Fruit fly (Drosophila melanogaster) whole organism, embryonic: Measurements from ENCODE around the gene Nckx30C.

Experiments
- Bgb ChIP-seq: fragments of 200-800 bp; sonication (Bioruptor generic); IDR thresholded peaks from 2 replicates; pipeline ENCODE4 v1.3.6; 2022; ENCODE audit warnings: missing biosample characterization, missing genetic modification characterization; ENCODE audit not compliant: partially characterized antibody
- CG10366 ChIP-seq: fragments of 200-800 bp; sonication (Bioruptor generic); IDR thresholded peaks from 2 replicates; pipeline ENCODE4 v1.3.6; 2022; ENCODE audit warnings: missing biosample characterization, missing genetic modification characterization
- CG10543 ChIP-seq: fragments of 200-800 bp; sonication (Bioruptor generic); optimal IDR thresholded peaks from 3 replicates; lab custom pipeline; 2017; ENCODE audit warnings: missing biosample characterization, mild to moderate bottlenecking, missing genetic modification characterization, moderate library complexity
- CG11504 ChIP-seq: fragments of 200-800 bp; sonication (Bioruptor generic); optimal IDR thresholded peaks from 3 replicates; lab custom pipeline; 2019; ENCODE audit warnings: missing biosample characterization, mild to moderate bottlenecking, missing genetic modification characterization, moderate library complexity
- CG12071 ChIP-seq: fragments of 200-800 bp; sonication (Bioruptor generic); optimal IDR thresholded peaks from 3 replicates; lab custom pipeline; 2018; ENCODE audit warnings: missing biosample characterization, mild to moderate bottlenecking, missing genetic modification characterization
- CG12299 ChIP-seq: fragments of 200-800 bp; sonication (Bioruptor generic); optimal IDR thresholded peaks from 2 replicates; lab custom pipeline; 2018; ENCODE audit warnings: missing biosample characterization, mild to moderate bottlenecking, missing genetic modification characterization
- CG14441 ChIP-seq: fragments of 200-800 bp; sonication (Bioruptor generic); IDR thresholded peaks from 2 replicates; pipeline ENCODE4 v1.3.6; 2022; ENCODE audit warnings: missing biosample characterization, missing genetic modification characterization
- CG17361 ChIP-seq: fragments of 200-800 bp; sonication (Bioruptor generic); IDR thresholded peaks from 3 replicates; pipeline ENCODE4 v1.3.6; 2022; ENCODE audit warnings: missing biosample characterization, missing genetic modification characterization
- CG18476 ChIP-seq: fragments of 200-800 bp; sonication (Bioruptor generic); optimal IDR thresholded peaks from 2 replicates; lab custom pipeline; 2016; ENCODE audit warnings: missing biosample characterization, mild to moderate bottlenecking, missing genetic modification characterization
- CG2116 ChIP-seq: fragments of 200-800 bp; sonication (Bioruptor generic); optimal IDR thresholded peaks from 3 replicates; lab custom pipeline; 2018; ENCODE audit warnings: missing biosample characterization, mild to moderate bottlenecking, missing genetic modification characterization
- CG30403 ChIP-seq: fragments of 200-800 bp; sonication (Bioruptor generic); optimal IDR thresholded peaks from 3 replicates; lab custom pipeline; 2016; ENCODE audit warnings: missing biosample characterization, missing genetic modification characterization
- CG30431 ChIP-seq: fragments of 200-800 bp; sonication (Bioruptor generic); optimal IDR thresholded peaks from 2 replicates; lab custom pipeline; 2017; ENCODE audit warnings: missing biosample characterization, missing genetic modification characterization
- CG31441 ChIP-seq: fragments of 200-800 bp; sonication (Bioruptor generic); IDR thresholded peaks from 2 replicates; pipeline ENCODE4 v1.3.6; 2022; ENCODE audit warnings: missing biosample characterization, missing genetic modification characterization
- CG4404 ChIP-seq: fragments of 200-800 bp; sonication (Bioruptor generic); IDR thresholded peaks from 2 replicates; pipeline ENCODE4 v1.3.6; 2022; ENCODE audit warnings: missing biosample characterization, missing genetic modification characterization
- CG4707 ChIP-seq: fragments of 200-800 bp; sonication (Bioruptor generic); optimal IDR thresholded peaks from 2 replicates; lab custom pipeline; 2018; ENCODE audit warnings: missing biosample characterization, mild to moderate bottlenecking, missing genetic modification characterization, moderate library complexity
- CG6254 ChIP-seq: fragments of 200-800 bp; sonication (Bioruptor generic); optimal IDR thresholded peaks from 3 replicates; lab custom pipeline; 2017; ENCODE audit warnings: mild to moderate bottlenecking, missing biosample characterization, missing genetic modification reagents, missing genetic modification characterization
- CG7556 ChIP-seq: fragments of 200-800 bp; sonication (Bioruptor generic); optimal IDR thresholded peaks from 2 replicates; lab custom pipeline; 2017; ENCODE audit warnings: missing biosample characterization, mild to moderate bottlenecking, missing genetic modification characterization
- CG8281 ChIP-seq: fragments of 200-800 bp; sonication (Bioruptor generic); optimal IDR thresholded peaks from 2 replicates; lab custom pipeline; 2018; ENCODE audit warnings: missing biosample characterization, mild to moderate bottlenecking, missing genetic modification characterization, moderate library complexity
- CG8290 ChIP-seq, 3 experiments: fragments of 200-800 bp; sonication (Bioruptor generic); optimal IDR thresholded peaks; 2 replicates each; lab custom pipeline; 2016 to 2019; ENCODE audit warnings: missing biosample characterization in 3 of 3, missing genetic modification characterization in 3 of 3, mild to moderate bottlenecking in 2 of 3, moderate library complexity in 1 of 3
- CG8924 ChIP-seq: fragments of 200-800 bp; optimal IDR thresholded peaks from 3 replicates; lab custom pipeline; 2019; ENCODE audit warnings: missing biosample characterization, mild to moderate bottlenecking, missing genetic modification characterization, moderate library complexity
- CG9215 ChIP-seq: fragments of 200-800 bp; sonication (Bioruptor generic); IDR thresholded peaks from 2 replicates; pipeline ENCODE4 v1.3.6; 2022; ENCODE audit warnings: missing biosample characterization, missing genetic modification characterization
- CTCF ChIP-seq: fragments of 200-800 bp; sonication (Bioruptor generic); optimal IDR thresholded peaks from 2 replicates; lab custom pipeline; 2017; ENCODE audit warnings: missing biosample characterization, mild to moderate bottlenecking, missing genetic modification characterization, moderate library complexity
- D19A ChIP-seq: fragments of 200-800 bp; optimal IDR thresholded peaks from 3 replicates; lab custom pipeline; 2019; ENCODE audit warnings: missing biosample characterization, mild to moderate bottlenecking, missing genetic modification characterization, moderate library complexity
- Elba2 ChIP-seq: fragments of 200-800 bp; sonication (Bioruptor generic); optimal IDR thresholded peaks from 3 replicates; lab custom pipeline; 2016; ENCODE audit warnings: missing biosample characterization, missing genetic modification characterization
- H15 ChIP-seq: fragments of 200-800 bp; sonication (Bioruptor generic); IDR thresholded peaks from 3 replicates; pipeline ENCODE4 v1.3.6; 2022; ENCODE audit warnings: missing biosample characterization, missing genetic modification characterization
- Hr51 ChIP-seq, 2 experiments: fragments of 200-800 bp; sonication (Bioruptor generic); optimal IDR thresholded peaks; 2 replicates in 1 of 2; 3 replicates in 1 of 2; lab custom pipeline; 2016 to 2018; ENCODE audit warnings: missing biosample characterization in 2 of 2, missing genetic modification characterization in 2 of 2, mild to moderate bottlenecking in 1 of 2, moderate library complexity in 1 of 2
- Kr ChIP-seq: fragments of 200-800 bp; sonication (Bioruptor generic); optimal IDR thresholded peaks from 2 replicates; lab custom pipeline; 2017; ENCODE audit warnings: missing biosample characterization, mild to moderate bottlenecking, missing genetic modification characterization
- Lpt ChIP-seq: fragments of >200 bp; optimal IDR thresholded peaks from 2 replicates; lab custom pipeline; 2018; ENCODE audit warnings: missing biosample characterization, missing genetic modification characterization
- Med ChIP-seq: fragments of 200-800 bp; sonication (Bioruptor generic); peaks from one replicate; lab custom pipeline; 2016; ENCODE audit warnings: missing biosample characterization, missing genetic modification characterization, mild to moderate bottlenecking, inconsistent platforms, moderate library complexity
- Neu2 ChIP-seq: fragments of 200-800 bp; sonication (Bioruptor generic); optimal IDR thresholded peaks from 3 replicates; lab custom pipeline; 2016; ENCODE audit warnings: missing biosample characterization, missing genetic modification characterization, borderline replicate concordance
- Oli ChIP-seq: fragments of 200-800 bp; sonication (Bioruptor generic); optimal IDR thresholded peaks from 2 replicates; lab custom pipeline; 2018; ENCODE audit warnings: missing biosample characterization, mild to moderate bottlenecking, missing genetic modification characterization, moderate library complexity
- ap ChIP-seq: fragments of 200-800 bp; sonication (Bioruptor generic); IDR thresholded peaks from 2 replicates; pipeline ENCODE4 v1.3.6; 2022; ENCODE audit warnings: missing biosample characterization, missing genetic modification characterization
- ara ChIP-seq: fragments of 200-800 bp; sonication (Bioruptor generic); IDR thresholded peaks from 2 replicates; pipeline ENCODE4 v1.3.6; 2022; ENCODE audit warnings: missing biosample characterization, missing genetic modification characterization
- cato ChIP-seq: fragments of 200-800 bp; sonication (Bioruptor generic); optimal IDR thresholded peaks from 2 replicates; lab custom pipeline; 2016; ENCODE audit warnings: missing biosample characterization, missing genetic modification characterization, borderline replicate concordance
- crol ChIP-seq: fragments of 200-800 bp; sonication (Bioruptor generic); IDR thresholded peaks from 2 replicates; pipeline ENCODE4 v1.3.6; 2022; ENCODE audit warnings: missing biosample characterization, missing genetic modification characterization
- emc ChIP-seq: fragments of 200-800 bp; sonication (Bioruptor generic); optimal IDR thresholded peaks from 2 replicates; lab custom pipeline; 2016; ENCODE audit warnings: missing biosample characterization, missing genetic modification characterization
- jumu ChIP-seq: fragments of 200-800 bp; sonication (Bioruptor generic); optimal IDR thresholded peaks from 3 replicates; lab custom pipeline; 2016; ENCODE audit warnings: missing biosample characterization, missing genetic modification characterization
- lmd ChIP-seq: fragments of 200-800 bp; sonication (Bioruptor generic); IDR thresholded peaks from 2 replicates; pipeline ENCODE4 v1.3.6; 2022; ENCODE audit warnings: missing biosample characterization, missing genetic modification characterization
- luna ChIP-seq: fragments of 200-800 bp; sonication (Bioruptor generic); optimal IDR thresholded peaks from 2 replicates; lab custom pipeline; 2016; ENCODE audit warnings: missing biosample characterization, missing genetic modification characterization
- odd ChIP-seq: fragments of 200-800 bp; sonication (Bioruptor generic); optimal IDR thresholded peaks from 2 replicates; lab custom pipeline; 2017; ENCODE audit warnings: missing biosample characterization, mild to moderate bottlenecking, missing genetic modification characterization
- p53 ChIP-seq: fragments of 200-800 bp; sonication (Bioruptor generic); optimal IDR thresholded peaks from 2 replicates; lab custom pipeline; 2016; ENCODE audit warnings: missing biosample characterization, missing genetic modification characterization
- pita ChIP-seq: fragments of 200-800 bp; sonication (Bioruptor generic); optimal IDR thresholded peaks from 2 replicates; lab custom pipeline; 2017; ENCODE audit warnings: missing biosample characterization, mild to moderate bottlenecking, missing genetic modification characterization
- pum ChIP-seq: fragments of 200-800 bp; sonication (Bioruptor generic); optimal IDR thresholded peaks from 2 replicates; lab custom pipeline; 2016; ENCODE audit warnings: missing biosample characterization, missing genetic modification characterization
- rib ChIP-seq: fragments of 200-800 bp; sonication (Bioruptor generic); IDR thresholded peaks from 2 replicates; pipeline ENCODE4 v1.3.6; 2022; ENCODE audit warnings: missing biosample characterization, missing genetic modification characterization
- sens ChIP-seq: fragments of 200-800 bp; sonication (Bioruptor generic); peaks from one replicate; lab custom pipeline; 2016; ENCODE audit warnings: missing biosample characterization, missing genetic modification characterization
- seq ChIP-seq: fragments of 200-800 bp; sonication (Bioruptor generic); IDR thresholded peaks from 2 replicates; pipeline ENCODE4 v1.3.6; 2022; ENCODE audit warnings: missing biosample characterization, missing genetic modification characterization
- shn ChIP-seq: fragments of 200-800 bp; sonication (Bioruptor generic); optimal IDR thresholded peaks from 3 replicates; lab custom pipeline; 2016; ENCODE audit warnings: missing biosample characterization, missing genetic modification characterization
- stc ChIP-seq: fragments of 200-800 bp; sonication (Bioruptor generic); IDR thresholded peaks from 2 replicates; pipeline ENCODE4 v1.3.6; 2022; ENCODE audit warnings: missing biosample characterization, missing genetic modification characterization
- yki ChIP-seq: fragments of >200 bp; optimal IDR thresholded peaks from 3 replicates; lab custom pipeline; 2018

The Nckx30C gene

DNA sequence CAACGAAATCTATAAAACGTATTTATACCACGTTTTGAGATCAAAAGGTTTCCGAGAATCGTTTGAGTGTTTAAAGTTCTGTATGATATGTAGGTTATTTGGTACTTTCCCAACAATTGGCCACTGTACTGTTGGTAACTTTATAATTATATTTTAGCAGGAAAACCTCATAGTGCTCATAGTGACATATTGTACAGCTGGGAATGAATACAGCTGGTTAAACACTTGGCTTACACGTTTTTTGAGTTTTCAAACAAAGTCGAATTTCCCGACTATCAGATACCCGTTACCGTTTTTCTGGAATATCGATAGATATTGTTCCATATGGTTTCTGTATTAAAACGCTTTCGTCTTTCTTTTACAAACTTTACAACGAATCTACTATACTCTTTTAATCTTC lies 32.1 kb upstream of the Nckx30C start:
- TF ChIP-seq sens (GFP tag; lab: Kevin White, UChicago) (peak; percentile 62), p53 (GFP tag; lab: Kevin White, UChicago) (no peak), CTCF (GFP tag; lab: Kevin White, UChicago) (no peak), Med (GFP tag; lab: Kevin White, UChicago) (peak; percentile 60)
- TF ChIP-seq, all 482 proteins: peak for 2

DNA sequence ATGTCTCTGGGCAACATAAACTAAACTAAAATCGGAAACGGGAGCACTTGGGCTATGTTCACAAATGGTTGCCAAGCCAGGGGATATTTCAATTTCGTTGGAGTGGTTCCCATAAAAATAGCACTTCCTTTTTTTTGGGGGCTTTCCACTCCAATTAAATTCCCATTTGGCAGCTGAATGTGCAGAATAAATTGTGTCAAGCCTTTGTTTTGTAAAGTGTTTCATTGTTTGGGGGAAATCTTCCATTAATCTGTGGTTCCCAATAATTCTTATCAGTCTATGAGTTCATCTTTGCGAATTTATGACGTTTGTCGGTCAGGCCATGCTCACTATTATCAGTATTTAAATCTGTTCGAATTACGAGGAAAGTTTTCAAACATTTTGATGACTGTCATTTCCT lies 31.6 kb upstream of the Nckx30C start:
- TF ChIP-seq Bgb (GFP tag; lab: Robert Waterston, UW), result no peak
- TF ChIP-seq stc (GFP tag; lab: Robert Waterston, UW), result no peak
- TF ChIP-seq yki (lab: Kevin White, UChicago), result no peak
- no peak for TF ChIP-seq Kr (GFP tag; lab: Kevin White, UChicago)
- TF ChIP-seq jumu (GFP tag; lab: Kevin White, UChicago), result no peak
- no peak for TF ChIP-seq CG30431 (GFP tag; lab: Kevin White, UChicago)
- TF ChIP-seq CG6254 (GFP tag; lab: Kevin White, UChicago), result no peak
- TF ChIP-seq rib (GFP tag; lab: Robert Waterston, UW), result no peak
- no peak for TF ChIP-seq Neu2
- no peak for TF ChIP-seq Hr51 (GFP tag; optimal IDR thresholded peaks at IDR 0.05; lab: Kevin White, UChicago)
- no peak for TF ChIP-seq CG11504
- no peak for TF ChIP-seq emc (GFP tag; lab: Kevin White, UChicago)
- no peak for TF ChIP-seq CG12071 (GFP tag; lab: Kevin White, UChicago)
- no peak for TF ChIP-seq CG31441 (GFP tag; lab: Robert Waterston, UW)
- no peak for TF ChIP-seq CG8924 (tag; lab: Kevin White, UChicago)
- no peak for TF ChIP-seq crol (GFP tag; lab: Robert Waterston, UW)

DNA sequence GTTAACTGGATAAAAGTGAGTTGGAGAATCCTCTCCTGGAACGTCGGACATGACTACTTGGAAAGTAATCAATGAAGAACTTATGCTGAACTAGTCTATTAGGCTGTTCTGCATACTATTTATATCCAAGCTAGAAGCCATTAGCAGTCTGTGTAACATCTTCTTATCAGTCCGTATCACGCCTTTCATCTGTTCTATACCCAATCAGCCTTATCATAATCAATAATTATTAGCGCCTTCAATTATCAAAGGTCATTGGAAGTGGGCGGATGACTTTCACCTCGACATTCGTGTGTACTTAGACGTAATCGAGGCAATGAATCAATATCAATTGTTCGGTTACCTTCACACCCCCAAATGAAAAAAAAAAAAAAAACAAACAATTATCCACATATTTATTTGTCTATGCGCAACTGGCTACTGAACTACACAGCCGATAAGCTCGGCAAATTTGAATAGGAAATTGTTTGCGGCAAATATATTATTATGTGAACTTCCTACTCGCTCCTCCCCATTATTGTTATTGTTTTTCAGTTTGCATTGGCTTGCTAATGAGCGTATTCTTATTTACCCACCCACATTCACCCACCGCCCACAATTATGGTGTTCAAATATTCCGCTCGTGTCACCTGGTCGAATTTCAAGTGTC lies 28.8 kb upstream of the Nckx30C start, which contains the start of the genes ppk11 and ppk16:
ppk11 (minus strand) TSS at position 51 of the 649 bp plus-strand sequence.
ppk16 (minus strand) TSS at position 51 of the 649 bp plus-strand sequence.
- TF ChIP-seq D19A, result no peak
- no peak for TF ChIP-seq pita (GFP tag; lab: Kevin White, UChicago)
- TF ChIP-seq odd (GFP tag; lab: Kevin White, UChicago), result no peak
- no peak for TF ChIP-seq Elba2
- TF ChIP-seq ap (GFP tag; lab: Robert Waterston, UW), result no peak
- peak; percentile 77 for TF ChIP-seq Med (GFP tag; lab: Kevin White, UChicago)
- TF ChIP-seq CG8290 (GFP tag; optimal IDR thresholded peaks at IDR 0.05; lab: Kevin White, UChicago), result no peak
- TF ChIP-seq CG8290 (tag; optimal IDR thresholded peaks at IDR 0.05; lab: Kevin White, UChicago), result no peak
- no peak for TF ChIP-seq CG4707 (GFP tag; lab: Kevin White, UChicago)
- peak; percentile 24; the same call in 1 of the 2 replicates for TF ChIP-seq seq (GFP tag; lab: Robert Waterston, UW)
- no peak for TF ChIP-seq lmd (GFP tag; lab: Robert Waterston, UW)
- TF ChIP-seq CG8281, result peak; percentile 13
- TF ChIP-seq Oli (tag; lab: Kevin White, UChicago), result no peak
- no peak for TF ChIP-seq pum (GFP tag; lab: Kevin White, UChicago)
- no peak for TF ChIP-seq CG7556 (GFP tag; lab: Kevin White, UChicago)
- TF ChIP-seq CG2116 (GFP tag; lab: Kevin White, UChicago), result peak; percentile 14
- no peak for TF ChIP-seq CG30403
- no peak for TF ChIP-seq H15 (GFP tag; lab: Robert Waterston, UW)
- no peak for TF ChIP-seq CG17361 (GFP tag; lab: Robert Waterston, UW)
- TF ChIP-seq CG14441, result no peak
- TF ChIP-seq Lpt (GFP tag; lab: Kevin White, UChicago), result no peak
- TF ChIP-seq cato (GFP tag; lab: Kevin White, UChicago), result no peak
- 0 out of 2 replicates have a peak, but pooled peaks have one; percentile 39 for TF ChIP-seq ara (GFP tag; lab: Robert Waterston, UW)
- TF ChIP-seq CG9215 (GFP tag; lab: Robert Waterston, UW), result no peak
- no peak for TF ChIP-seq shn (GFP tag; lab: Kevin White, UChicago)
- no peak for TF ChIP-seq luna (GFP tag; lab: Kevin White, UChicago)
- TF ChIP-seq CG4404 (GFP tag; lab: Robert Waterston, UW), result no peak
- no peak for TF ChIP-seq CG12299
- no peak for TF ChIP-seq CG18476 (GFP tag; lab: Kevin White, UChicago)
- no peak for TF ChIP-seq CG10543
- TF ChIP-seq CG10366 (GFP tag; lab: Robert Waterston, UW), result no peak
